Worm (Caenorhabditis elegans): ENCODE data around the gene sra-39.

DNA sequence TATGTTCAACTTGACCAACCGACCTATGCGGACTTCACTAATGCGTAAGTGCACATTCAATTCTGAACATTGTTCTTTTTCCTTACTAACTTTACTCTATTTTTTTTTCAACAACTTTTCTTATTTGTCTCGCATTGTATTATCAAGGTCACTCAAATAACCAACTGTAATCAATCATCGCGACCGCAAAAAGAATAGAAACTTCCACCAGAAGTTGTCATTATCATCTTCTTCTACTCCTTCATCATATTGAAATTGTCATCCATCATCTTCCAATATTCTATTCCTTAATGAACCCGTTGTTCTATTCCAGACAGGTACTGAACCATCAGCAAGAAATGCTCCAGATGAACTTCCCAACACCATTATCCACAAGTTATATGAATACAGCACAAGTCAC is 36.2 kb upstream of the sra-39 start:
- TF ChIP-seq pqm-1 (tag; optimal IDR thresholded peaks at IDR 0.05) (no peak), tbx-2 (tag; optimal IDR thresholded peaks at IDR 0.05) (no peak), ahr-1 (tag; optimal IDR thresholded peaks at IDR 0.05) (no peak), pha-4 (tag; optimal IDR thresholded peaks at IDR 0.05) (no peak), dmd-4 (tag; optimal IDR thresholded peaks at IDR 0.05; ENCODE audit: borderline replicate concordance) (no peak), F13H6.1 (tag; optimal IDR thresholded peaks at IDR 0.05) (no peak), hlh-8 (tag; optimal IDR thresholded peaks at IDR 0.05) (no peak), ref-2 (tag; optimal IDR thresholded peaks at IDR 0.05) (no peak), ama-1 (optimal IDR thresholded peaks at IDR 0.05) (no peak), fkh-10 (GFP tag; optimal IDR thresholded peaks at IDR 0.05) (no peak)
